Worm (Caenorhabditis elegans) whole organism, L4 larva: ENCODE measurements around the gene Y46D2A.1.

ENCODE experiments used
- lim-7 ChIP-seq: fragments of 200-800 bp; sonication (Bioruptor generic); IDR thresholded peaks from 2 replicates; pipeline ENCODE4 v1.3.6; 2022; ENCODE audit warnings: missing genetic modification characterization, missing compliant biosample characterization
- lsy-2 ChIP-seq, 2 experiments: fragments of 150-350 bp in 1 of 2; sonication (generic microtip) in 1 of 2; optimal IDR thresholded peaks; 2 replicates each; lab custom pipeline; 2014 to 2017; ENCODE audit warnings: missing biosample characterization in 2 of 2, missing genetic modification characterization in 2 of 2
- mxl-3 ChIP-seq: fragments of 200-800 bp; sonication (Bioruptor generic); optimal IDR thresholded peaks from 2 replicates; lab custom pipeline; 2018; ENCODE audit warnings: mild to moderate bottlenecking, missing genetic modification characterization, missing compliant biosample characterization
- unc-62 ChIP-seq, 3 experiments: fragments of 150-350 bp in 1 of 3; sonication (generic microtip); optimal IDR thresholded peaks in 2 of 3; peaks in 1 of 3; 1 replicate in 1 of 3; 2 replicates in 2 of 3; lab custom pipeline; 2014 to 2017; ENCODE audit warnings: missing biosample characterization in 3 of 3, missing genetic modification characterization in 3 of 3, missing genetic modification reagents in 3 of 3, missing genotype in 1 of 3

Y46D2A.1 gene

DNA sequence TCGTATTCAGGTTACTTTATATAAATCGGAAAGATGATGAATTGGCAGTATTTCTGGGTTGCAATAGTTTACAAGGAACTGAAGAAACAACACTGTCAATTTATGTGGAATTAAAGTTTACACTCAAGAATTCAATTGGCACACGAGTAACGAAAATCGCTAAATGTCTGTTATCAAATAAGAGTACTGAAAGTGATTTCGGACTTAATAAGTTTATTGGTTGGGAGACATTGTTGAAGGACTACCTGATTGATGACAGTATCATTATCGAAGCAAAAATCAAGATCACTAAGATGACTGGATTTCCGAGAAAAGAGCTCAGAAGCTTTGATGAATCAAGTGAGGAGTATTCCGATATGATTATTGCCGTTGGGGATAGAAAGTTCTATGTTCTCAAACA is 52.9 kb downstream of the Y46D2A.1 start:
- TF ChIP-seq unc-62 (GFP tag; optimal IDR thresholded peaks at IDR 0.05 in 1 of 2; lab: Kevin White, UChicago) = peak in 1 of 2 experiments; percentile 92
- TF ChIP-seq unc-62 (tag; optimal IDR thresholded peaks at IDR 0.05; lab: Kevin White, UChicago) = no peak
- no peak for TF ChIP-seq mxl-3
- TF ChIP-seq lsy-2 (tag; optimal IDR thresholded peaks at IDR 0.05; lab: Kevin White, UChicago) = no peak
- TF ChIP-seq lim-7 (GFP tag; lab: Robert Waterston, UW) = no peak
